Worm (Caenorhabditis elegans): Measurements from ENCODE around the gene Y50E8A.1.

DNA sequence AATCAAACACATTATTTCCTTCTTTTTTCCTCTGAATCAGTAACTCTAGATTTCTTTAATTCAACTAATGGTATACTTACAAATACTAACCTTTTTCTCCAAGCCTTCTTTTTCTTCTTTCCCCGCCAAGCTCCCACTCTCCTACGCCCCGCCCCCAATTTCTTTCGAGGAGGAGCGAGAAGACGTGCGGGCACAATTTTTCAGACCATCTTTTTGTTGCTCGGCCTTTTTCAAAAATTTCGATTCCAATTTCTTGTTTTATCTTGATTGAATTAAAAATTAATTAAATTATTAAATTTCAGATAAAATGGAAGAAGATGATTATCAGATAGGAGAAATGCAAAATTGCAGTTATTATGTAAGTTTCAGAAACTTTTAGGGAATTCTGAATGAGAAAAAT is 46.7 kb upstream of the Y50E8A.1 start, which contains the start of gene C47E8.3:
- TF ChIP-seq ref-1 (GFP tag; conservative IDR thresholded peaks at IDR 0.05) (no peak), med-1 (GFP tag; optimal IDR thresholded peaks at IDR 0.05; ENCODE audit: insufficient read depth) (no peak), flt-1 (GFP tag; IDR thresholded peaks at IDR 0.05) (no peak), T22C8.4 (GFP tag; IDR thresholded peaks at IDR 0.05) (no peak), ztf-29 (GFP tag; IDR thresholded peaks at IDR 0.05) (no peak), klf-2 (GFP tag; conservative IDR thresholded peaks at IDR 0.05) (no peak), tab-1 (GFP tag; IDR thresholded peaks at IDR 0.05) (no peak), cog-1 (tag; optimal IDR thresholded peaks at IDR 0.05) (no peak)

Measured in whole organism, midembryonic.